Fruit fly (Drosophila melanogaster): ENCODE measurements around the gene cv-c.

DNA sequence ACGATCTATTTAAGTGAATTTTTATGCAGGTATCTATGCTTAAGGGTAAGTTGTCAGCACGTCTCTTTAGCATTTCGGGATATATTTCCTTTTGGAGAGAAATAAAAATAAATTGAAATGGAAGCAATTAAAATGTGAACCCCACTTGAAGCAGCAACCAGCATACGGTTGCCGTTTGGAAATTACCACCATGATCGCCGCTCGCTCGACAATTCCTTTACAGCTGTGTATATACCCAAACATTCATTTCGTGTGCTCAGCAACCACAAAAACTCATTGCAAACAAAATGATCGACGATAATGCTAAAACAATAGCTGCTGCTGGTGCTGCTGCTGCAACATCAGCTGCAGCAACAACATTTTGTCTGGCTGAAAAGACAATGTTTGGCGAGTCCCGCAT, 15.2 kb downstream of the cv-c start:
- no peak for TF ChIP-seq CG3032 (tag; optimal IDR thresholded peaks at IDR 0.05)
- no peak for TF ChIP-seq Sox15 (GFP tag; optimal IDR thresholded peaks at IDR 0.05)
- TF ChIP-seq CG6792 (GFP tag; optimal IDR thresholded peaks at IDR 0.05) = no peak

Measured in whole organism, prepupa.